Worm (Caenorhabditis elegans): ENCODE measurements around the gene K11D12.7.

- TF ChIP-seq nhr-25 (tag; optimal IDR thresholded peaks at IDR 0.05; ENCODE audit: borderline replicate concordance, insufficient read depth): peak; percentile 60
- no peak for TF ChIP-seq ama-1 (optimal IDR thresholded peaks at IDR 0.05)
- TF ChIP-seq nhr-76 (tag; optimal IDR thresholded peaks at IDR 0.05): no peak
- TF ChIP-seq fkh-10 (GFP tag; optimal IDR thresholded peaks at IDR 0.05): peak; percentile 63
- peak; percentile 85 for TF ChIP-seq nhr-11 (tag; optimal IDR thresholded peaks at IDR 0.05)
- no peak for TF ChIP-seq pha-4 (GFP tag; IDR thresholded peaks at IDR 0.05)
- TF ChIP-seq pha-4 (tag; optimal IDR thresholded peaks at IDR 0.05): no peak
- TF ChIP-seq ceh-28 (tag; optimal IDR thresholded peaks at IDR 0.05): no peak
- no peak for TF ChIP-seq ceh-32 (tag; optimal IDR thresholded peaks at IDR 0.05; ENCODE audit: poor library complexity)
- TF ChIP-seq dve-1 (tag; optimal IDR thresholded peaks at IDR 0.05; ENCODE audit: insufficient read depth): peak; percentile 62
- TF ChIP-seq mes-2 (tag; optimal IDR thresholded peaks at IDR 0.05; ENCODE audit: poor library complexity, severe bottlenecking): peak; percentile 34
- no peak for TF ChIP-seq lin-15B (tag; optimal IDR thresholded peaks at IDR 0.05)
- TF ChIP-seq Y48G9A.11 (GFP tag; IDR thresholded peaks at IDR 0.05): no peak
These were observed 28.6 kb upstream of the K11D12.7 start, which contains the start of gene mlk-1 for ce11 chrV:5064761-5065421.
